Worm (Caenorhabditis elegans) whole organism, L1 larva: Measurements from ENCODE around the gene T22H9.1.

Experiments
- F16B12.6 ChIP-seq: fragments of 150-350 bp; optimal IDR thresholded peaks from 2 replicates; lab custom pipeline; 2014; ENCODE audit warnings: missing biosample characterization, missing genetic modification characterization
- ceh-88 ChIP-seq: fragments of 200-800 bp; sonication (Bioruptor generic); IDR thresholded peaks from 2 replicates; pipeline ENCODE4 v1.3.6; 2022; ENCODE audit warnings: missing genetic modification characterization, missing compliant biosample characterization
- elt-3 ChIP-seq, 6 experiments: fragments of 150-350 bp in 1 of 6; sonication (generic microtip); optimal IDR thresholded peaks; 2 replicates each; lab custom pipeline; 2017 to 2018; ENCODE audit warnings: missing biosample characterization in 6 of 6, missing genetic modification characterization in 6 of 6, inconsistent platforms in 1 of 6
- fos-1 ChIP-seq: fragments of 150-350 bp; optimal IDR thresholded peaks from 2 replicates; lab custom pipeline; 2014; ENCODE audit warnings: missing biosample characterization, missing genetic modification characterization
- hlh-4 ChIP-seq: sonication (generic microtip); optimal IDR thresholded peaks from 2 replicates; lab custom pipeline; 2016; ENCODE audit warnings: mild to moderate bottlenecking, missing genetic modification characterization, missing compliant biosample characterization
- mdl-1 ChIP-seq, 2 experiments: fragments of 150-350 bp; optimal IDR thresholded peaks; 2 replicates each; lab custom pipeline; 2014 to 2017; ENCODE audit warnings: missing biosample characterization in 2 of 2, missing genetic modification characterization in 2 of 2, inconsistent platforms in 1 of 2
- nhr-12 ChIP-seq: sonication (generic microtip); optimal IDR thresholded peaks from 2 replicates; lab custom pipeline; 2017; ENCODE audit warnings: missing biosample characterization, missing genetic modification characterization
- nhr-237 ChIP-seq: fragments of 150-350 bp; optimal IDR thresholded peaks from 2 replicates; lab custom pipeline; 2014; ENCODE audit warnings: missing biosample characterization, missing genetic modification characterization
- rnt-1 ChIP-seq: sonication (generic microtip); optimal IDR thresholded peaks from 2 replicates; lab custom pipeline; 2016; ENCODE audit warnings: mild to moderate bottlenecking, missing genetic modification characterization, moderate library complexity, missing compliant biosample characterization
- skn-1 ChIP-seq: fragments of 150-350 bp; optimal IDR thresholded peaks from 2 replicates; lab custom pipeline; 2014; ENCODE audit warnings: missing biosample characterization, missing genetic modification characterization
- sox-4 ChIP-seq: sonication (generic microtip); optimal IDR thresholded peaks from 2 replicates; lab custom pipeline; 2016; ENCODE audit warnings: missing genetic modification characterization, missing compliant biosample characterization
- sup-37 ChIP-seq: fragments of 200-800 bp; sonication (Bioruptor generic); optimal IDR thresholded peaks from 2 replicates; lab custom pipeline; 2018; ENCODE audit warnings: mild to moderate bottlenecking, missing genetic modification characterization, missing compliant biosample characterization
- unc-130 ChIP-seq: fragments of 150-350 bp; optimal IDR thresholded peaks from 2 replicates; lab custom pipeline; 2017; ENCODE audit warnings: missing biosample characterization, missing genetic modification characterization, inconsistent platforms
- ztf-11 ChIP-seq, 2 experiments: sonication (generic microtip); optimal IDR thresholded peaks; 2 replicates each; lab custom pipeline; 2016 to 2017; ENCODE audit warnings: missing genetic modification characterization in 2 of 2, missing biosample characterization in 1 of 2, missing compliant biosample characterization in 1 of 2

DNA sequence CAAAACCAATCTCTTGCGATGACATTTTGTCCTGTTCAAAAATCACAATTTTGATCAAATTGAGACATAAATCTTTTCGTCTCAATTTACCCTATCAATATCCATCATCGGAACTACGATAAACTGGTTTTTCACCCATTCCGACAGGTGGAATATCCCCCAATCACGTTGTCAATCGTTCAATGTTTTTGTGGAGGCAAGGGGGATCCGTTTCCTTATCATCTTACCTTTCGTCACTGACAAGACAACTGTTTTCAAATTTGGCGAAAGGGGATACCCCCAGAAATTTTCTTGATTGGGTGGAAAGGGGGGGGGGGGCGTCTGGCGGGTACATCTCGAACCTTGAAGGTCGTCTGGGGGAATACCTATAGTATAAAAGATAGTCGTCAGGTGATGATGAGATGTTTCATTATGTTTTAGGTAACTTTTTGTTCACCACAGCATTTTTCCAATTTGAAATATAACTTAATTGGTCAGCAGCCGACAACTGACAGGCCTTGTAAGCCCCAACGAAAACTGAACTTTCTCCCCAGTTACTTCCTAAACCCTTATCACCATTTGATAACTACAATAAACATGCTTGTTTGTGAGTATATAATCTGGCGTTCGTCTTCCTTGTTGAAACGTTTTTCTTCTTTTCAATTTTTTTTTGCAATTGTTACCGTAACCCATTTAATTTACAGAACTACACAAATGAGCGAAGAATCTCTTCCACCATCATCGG, 21.8 kb downstream of the T22H9.1 start, which contains the start of gene ZK6.8:
- no peak for TF ChIP-seq ztf-11 (tag; optimal IDR thresholded peaks at IDR 0.05; lab: Kevin White, UChicago)
- TF ChIP-seq skn-1: peak; percentile 20
- TF ChIP-seq sup-37: no peak
- no peak for TF ChIP-seq ceh-88
- TF ChIP-seq hlh-4 (tag; lab: Kevin White, UChicago): no peak
- TF ChIP-seq nhr-12 (tag; lab: Kevin White, UChicago): no peak
- no peak for TF ChIP-seq nhr-237 (tag; lab: Kevin White, UChicago)
- TF ChIP-seq elt-3 (tag; optimal IDR thresholded peaks at IDR 0.05; lab: Kevin White, UChicago): peak; percentile 78 to 99 (median 84)
- TF ChIP-seq sox-4 (tag; lab: Kevin White, UChicago): no peak
- peak in 1 of 2 experiments; percentile 77 for TF ChIP-seq mdl-1 (tag; optimal IDR thresholded peaks at IDR 0.05; lab: Kevin White, UChicago)
- TF ChIP-seq rnt-1 (tag; lab: Kevin White, UChicago): no peak
- peak; percentile 72 for TF ChIP-seq unc-130 (tag; lab: Kevin White, UChicago)
- TF ChIP-seq fos-1: no peak
- no peak for TF ChIP-seq F16B12.6 (tag; lab: Kevin White, UChicago)
